Fruit fly (Drosophila melanogaster) whole organism, pupa: ENCODE results near the gene CG42535.

Experiments
- CG14655 ChIP-seq: fragments of 200-800 bp; sonication (Bioruptor generic); optimal IDR thresholded peaks from 3 replicates; lab custom pipeline; 2017; ENCODE audit warnings: mild to moderate bottlenecking, missing biosample characterization, missing genetic modification reagents, missing genetic modification characterization
- CG32121 ChIP-seq: fragments of 200-800 bp; sonication (Bioruptor generic); IDR thresholded peaks from 2 replicates; pipeline ENCODE4 v1.3.6; 2022; ENCODE audit warnings: missing biosample characterization, missing genetic modification characterization
- CG8159 ChIP-seq: fragments of 200-800 bp; sonication (Bioruptor generic); optimal IDR thresholded peaks from 3 replicates; lab custom pipeline; 2018; ENCODE audit warnings: missing biosample characterization, mild to moderate bottlenecking, missing genetic modification characterization, moderate library complexity
- EcR ChIP-seq: fragments of 200-800 bp; sonication (Bioruptor generic); optimal IDR thresholded peaks from 3 replicates; lab custom pipeline; 2019; ENCODE audit warnings: missing biosample characterization, missing genetic modification characterization, mild to moderate bottlenecking, moderate library complexity, missing genetic modification reagents
- gl ChIP-seq: fragments of 200-800 bp; sonication (Bioruptor generic); optimal IDR thresholded peaks from 2 replicates; lab custom pipeline; 2018; ENCODE audit warnings: missing biosample characterization, mild to moderate bottlenecking, missing genetic modification characterization

- no peak for TF ChIP-seq CG14655 (GFP tag; lab: Kevin White, UChicago)
- TF ChIP-seq CG32121 (GFP tag; lab: Robert Waterston, UW): no peak
- no peak for TF ChIP-seq EcR
- TF ChIP-seq gl: no peak
- TF ChIP-seq CG8159 (tag; lab: Kevin White, UChicago): no peak
Observed at dm6 chr3L:10645965-10646364, 15.2 kb upstream of the CG42535 start.
